Worm (Caenorhabditis elegans): ENCODE measurements around the gene glb-28.

glb-28 gene

DNA sequence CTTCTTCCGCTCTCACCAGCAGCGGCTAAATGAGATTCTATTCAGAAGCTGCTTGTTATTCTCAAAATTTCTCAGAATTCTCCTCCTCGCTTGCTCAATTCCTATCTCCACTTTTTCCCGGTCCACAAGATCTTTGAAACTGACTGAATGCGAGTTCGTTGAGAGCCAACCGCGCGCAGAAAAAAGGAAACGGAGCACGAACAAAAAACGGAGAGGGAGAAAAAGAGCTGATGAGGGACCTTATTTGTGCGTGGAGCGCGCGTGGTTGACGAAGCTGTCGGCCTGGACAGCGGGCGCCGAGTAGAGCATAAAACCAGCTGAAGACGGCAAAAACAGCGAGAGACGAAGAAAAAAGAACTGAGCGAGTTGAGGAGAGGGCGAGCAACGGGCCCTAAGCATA, 25.0 kb upstream of the glb-28 start (continued):
- TF ChIP-seq zip-11 (GFP tag; IDR thresholded peaks at IDR 0.05) (no peak), lin-29 (GFP tag; IDR thresholded peaks at IDR 0.05) (no peak), F37D6.2 (tag; optimal IDR thresholded peaks at IDR 0.05) (peak; percentile 65), ces-1 (GFP tag; optimal IDR thresholded peaks at IDR 0.05) (no peak), mxl-3 (GFP tag; optimal IDR thresholded peaks at IDR 0.05) (no peak), mes-2 (tag; optimal IDR thresholded peaks at IDR 0.05; ENCODE audit: poor library complexity, severe bottlenecking) (no peak), hlh-30 (tag; optimal IDR thresholded peaks at IDR 0.05; ENCODE audit: insufficient read depth) (peak; percentile 64), ceh-44 (GFP tag; IDR thresholded peaks at IDR 0.05) (no peak), ztf-11 (tag; optimal IDR thresholded peaks at IDR 0.05) (no peak), ztf-7 (tag; optimal IDR thresholded peaks at IDR 0.05) (no peak), Y75B8A.6 (GFP tag; IDR thresholded peaks at IDR 0.05) (no peak), ctbp-1 (GFP tag; IDR thresholded peaks at IDR 0.05) (peak; percentile 69; the same call in 1 of the 2 replicates), arid-1 (GFP tag; conservative IDR thresholded peaks at IDR 0.05) (no peak), daf-19 (GFP tag; conservative IDR thresholded peaks at IDR 0.05) (no peak), ceh-62 (tag; optimal IDR thresholded peaks at IDR 0.05) (no peak), T20F7.1 (GFP tag; optimal IDR thresholded peaks at IDR 0.05) (no peak), dmd-9 (GFP tag; IDR thresholded peaks at IDR 0.05) (no peak), nhr-48 (tag; optimal IDR thresholded peaks at IDR 0.05) (no peak), F44E2.7 (GFP tag; IDR thresholded peaks at IDR 0.05) (no peak), gei-8 (GFP tag; optimal IDR thresholded peaks at IDR 0.05) (no peak), daf-8 (GFP tag; IDR thresholded peaks at IDR 0.05) (no peak), pha-4 (GFP tag; IDR thresholded peaks at IDR 0.05) (no peak; the same call in 1 of the 2 replicates), pha-4 (tag; optimal IDR thresholded peaks at IDR 0.05) (no peak), hmg-1.1 (GFP tag; IDR thresholded peaks at IDR 0.05) (peak; percentile 80), nhr-42 (GFP tag; IDR thresholded peaks at IDR 0.05) (no peak), Y5F2A.4 (GFP tag; optimal IDR thresholded peaks at IDR 0.05) (no peak), snpc-4 (tag; optimal IDR thresholded peaks at IDR 0.05) (no peak), nhr-28 (tag; optimal IDR thresholded peaks at IDR 0.05) (no peak), lir-3 (tag; optimal IDR thresholded peaks at IDR 0.05) (no peak), attf-4 (tag; optimal IDR thresholded peaks at IDR 0.05) (no peak), sdz-12 (GFP tag; optimal IDR thresholded peaks at IDR 0.05) (no peak), dve-1 (tag; optimal IDR thresholded peaks at IDR 0.05; ENCODE audit: insufficient read depth) (no peak), unc-130 (GFP tag; optimal IDR thresholded peaks at IDR 0.05) (no peak), hif-1 (tag; optimal IDR thresholded peaks at IDR 0.05) (peak in 1 of 2 experiments; percentile 40), rbr-2 (tag; optimal IDR thresholded peaks at IDR 0.05) (peak; percentile 68), ceh-20 (GFP tag; IDR thresholded peaks at IDR 0.05) (no peak), cey-2 (tag; optimal IDR thresholded peaks at IDR 0.05; ENCODE audit: borderline replicate concordance, insufficient read depth) (no peak), lin-39 (tag; optimal IDR thresholded peaks at IDR 0.05) (no peak), egl-43 (GFP tag; IDR thresholded peaks at IDR 0.05) (0 out of 2 replicates have a peak, but pooled peaks have one; percentile 57), T26A8.4 (GFP tag; IDR thresholded peaks at IDR 0.05) (0 out of 2 replicates have a peak, but pooled peaks have one; percentile 12), daf-16 (GFP tag; optimal IDR thresholded peaks at IDR 0.05) (no peak), daf-16 (tag; optimal IDR thresholded peaks at IDR 0.05) (no peak), pqm-1 (tag; optimal IDR thresholded peaks at IDR 0.05) (no peak), mdl-1 (tag; optimal IDR thresholded peaks at IDR 0.05) (peak in 1 of 2 experiments; percentile 70), zfp-2 (tag; optimal IDR thresholded peaks at IDR 0.05) (no peak), lin-1 (GFP tag; IDR thresholded peaks at IDR 0.05) (no peak), zag-1 (tag; optimal IDR thresholded peaks at IDR 0.05) (no peak), mep-1 (tag; optimal IDR thresholded peaks at IDR 0.05) (peak; percentile 69), dmd-6 (GFP tag; IDR thresholded peaks at IDR 0.05) (peak; percentile 40), D1046.2 (GFP tag; IDR thresholded peaks at IDR 0.05) (no peak), dmd-8 (GFP tag; IDR thresholded peaks at IDR 0.05) (no peak), tag-97 (GFP tag; IDR thresholded peaks at IDR 0.05) (no peak)
